Worm (Caenorhabditis elegans): Measurements from ENCODE around the gene F26G1.1.

The F26G1.1 gene

ce11 chrII:4769886-4770285 lies 21.5 kb upstream of the F26G1.1 start:
- TF ChIP-seq scrt-1 (GFP tag; IDR thresholded peaks at IDR 0.05): no peak
- no peak for TF ChIP-seq ama-1 (optimal IDR thresholded peaks at IDR 0.05)
- TF ChIP-seq flt-1 (GFP tag; IDR thresholded peaks at IDR 0.05): no peak
- no peak for TF ChIP-seq hnd-1 (tag; optimal IDR thresholded peaks at IDR 0.05)
- TF ChIP-seq tra-4 (tag; optimal IDR thresholded peaks at IDR 0.05): no peak
- no peak for TF ChIP-seq ceh-13 (GFP tag; optimal IDR thresholded peaks at IDR 0.05)
- TF ChIP-seq pes-1 (GFP tag; IDR thresholded peaks at IDR 0.05): no peak
- no peak for TF ChIP-seq ceh-36 (tag; optimal IDR thresholded peaks at IDR 0.05)
- no peak for TF ChIP-seq F13C5.2 (tag; optimal IDR thresholded peaks at IDR 0.05)
- no peak for TF ChIP-seq B0310.2 (tag; optimal IDR thresholded peaks at IDR 0.05)
- TF ChIP-seq aly-1 (tag; optimal IDR thresholded peaks at IDR 0.05): no peak

ce11 chrII:4771282-4771681 lies 20.1 kb upstream of the F26G1.1 start, which contains the start of gene F26G1.5:
Gene F26G1.5 (minus strand): TSS chrII:4771382.
- no peak for TF ChIP-seq F13C5.2 (tag; optimal IDR thresholded peaks at IDR 0.05)
- TF ChIP-seq sea-1 (GFP tag; conservative IDR thresholded peaks at IDR 0.05): no peak
- TF ChIP-seq tbx-37 (GFP tag; conservative IDR thresholded peaks at IDR 0.05): no peak
- no peak for TF ChIP-seq ama-1 (optimal IDR thresholded peaks at IDR 0.05)
- no peak for TF ChIP-seq hmg-4 (GFP tag; optimal IDR thresholded peaks at IDR 0.05)
- no peak for TF ChIP-seq B0310.2 (tag; optimal IDR thresholded peaks at IDR 0.05)
- TF ChIP-seq ceh-13 (GFP tag; optimal IDR thresholded peaks at IDR 0.05): no peak
- TF ChIP-seq scrt-1 (GFP tag; IDR thresholded peaks at IDR 0.05): no peak
- no peak for TF ChIP-seq hmbx-1 (tag; optimal IDR thresholded peaks at IDR 0.05)
- no peak for TF ChIP-seq ets-7 (tag; optimal IDR thresholded peaks at IDR 0.05)
- no peak for TF ChIP-seq ceh-36 (tag; optimal IDR thresholded peaks at IDR 0.05)

- TF ChIP-seq tbx-11 (GFP tag; IDR thresholded peaks at IDR 0.05) (no peak), F13C5.2 (tag; optimal IDR thresholded peaks at IDR 0.05) (no peak), ama-1 (optimal IDR thresholded peaks at IDR 0.05) (no peak), tra-4 (tag; optimal IDR thresholded peaks at IDR 0.05) (no peak), flt-1 (GFP tag; IDR thresholded peaks at IDR 0.05) (no peak), ets-7 (tag; optimal IDR thresholded peaks at IDR 0.05) (no peak), sea-1 (GFP tag; conservative IDR thresholded peaks at IDR 0.05) (no peak), B0310.2 (tag; optimal IDR thresholded peaks at IDR 0.05) (no peak), ceh-13 (GFP tag; optimal IDR thresholded peaks at IDR 0.05) (no peak), scrt-1 (GFP tag; IDR thresholded peaks at IDR 0.05) (no peak), pes-1 (GFP tag; IDR thresholded peaks at IDR 0.05) (no peak), hnd-1 (tag; optimal IDR thresholded peaks at IDR 0.05) (no peak)
Measured at ce11 chrII:4772441-4772840, 19.0 kb upstream of the F26G1.1 start.

- TF ChIP-seq ceh-36 (tag; optimal IDR thresholded peaks at IDR 0.05) (no peak), tra-4 (tag; optimal IDR thresholded peaks at IDR 0.05) (no peak), hmbx-1 (tag; optimal IDR thresholded peaks at IDR 0.05) (no peak), hnd-1 (tag; optimal IDR thresholded peaks at IDR 0.05) (no peak), ama-1 (optimal IDR thresholded peaks at IDR 0.05) (no peak), F13C5.2 (tag; optimal IDR thresholded peaks at IDR 0.05) (no peak), tbx-37 (GFP tag; conservative IDR thresholded peaks at IDR 0.05) (no peak), hmg-4 (GFP tag; optimal IDR thresholded peaks at IDR 0.05) (no peak), ets-7 (tag; optimal IDR thresholded peaks at IDR 0.05) (no peak), sea-1 (GFP tag; conservative IDR thresholded peaks at IDR 0.05) (no peak), flt-1 (GFP tag; IDR thresholded peaks at IDR 0.05) (no peak), ceh-13 (GFP tag; optimal IDR thresholded peaks at IDR 0.05) (no peak), scrt-1 (GFP tag; IDR thresholded peaks at IDR 0.05) (no peak), B0310.2 (tag; optimal IDR thresholded peaks at IDR 0.05) (no peak), aly-1 (tag; optimal IDR thresholded peaks at IDR 0.05) (no peak), tbx-11 (GFP tag; IDR thresholded peaks at IDR 0.05) (no peak), pes-1 (GFP tag; IDR thresholded peaks at IDR 0.05) (no peak)
Measured at ce11 chrII:4773891-4774432, 17.5 kb upstream of the F26G1.1 start, which contains the start of the genes F26G1.9 and F26G1.10. Gene F26G1.9 (minus strand): TSS chrII:4773991. Gene F26G1.10 (plus strand): TSS chrII:4774382.

DNA sequence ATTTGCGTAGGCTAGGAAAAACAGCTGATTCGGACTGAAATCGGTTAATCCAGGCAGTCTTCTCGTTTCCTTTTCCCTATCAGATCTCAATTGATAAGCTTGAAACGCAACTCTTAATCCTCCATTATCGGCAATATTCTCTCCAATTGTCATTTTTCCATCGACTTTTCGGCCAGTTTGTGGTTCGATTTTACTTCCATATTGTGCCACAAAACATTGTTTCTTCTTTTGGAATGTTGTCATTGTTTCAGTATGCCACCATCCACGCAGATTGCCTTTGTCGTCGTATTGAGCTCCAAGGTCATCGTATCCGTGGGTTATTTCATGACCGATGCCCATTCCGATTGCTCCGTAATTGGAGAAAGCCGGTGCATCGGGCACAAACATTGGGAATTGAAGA lies 15.6 kb upstream of the F26G1.1 start:
- TF ChIP-seq tbx-11 (GFP tag; IDR thresholded peaks at IDR 0.05): no peak
- TF ChIP-seq ceh-36 (tag; optimal IDR thresholded peaks at IDR 0.05): no peak
- TF ChIP-seq tra-4 (tag; optimal IDR thresholded peaks at IDR 0.05): no peak
- no peak for TF ChIP-seq flt-1 (GFP tag; IDR thresholded peaks at IDR 0.05)
- no peak for TF ChIP-seq pes-1 (GFP tag; IDR thresholded peaks at IDR 0.05)
- TF ChIP-seq sea-1 (GFP tag; conservative IDR thresholded peaks at IDR 0.05): no peak
- TF ChIP-seq tbx-37 (GFP tag; conservative IDR thresholded peaks at IDR 0.05): no peak
- TF ChIP-seq hmbx-1 (tag; optimal IDR thresholded peaks at IDR 0.05): no peak
- TF ChIP-seq scrt-1 (GFP tag; IDR thresholded peaks at IDR 0.05): no peak
- no peak for TF ChIP-seq aly-1 (tag; optimal IDR thresholded peaks at IDR 0.05)
- no peak for TF ChIP-seq hmg-4 (GFP tag; optimal IDR thresholded peaks at IDR 0.05)
- no peak for TF ChIP-seq ceh-13 (GFP tag; optimal IDR thresholded peaks at IDR 0.05)
- TF ChIP-seq F13C5.2 (tag; optimal IDR thresholded peaks at IDR 0.05): no peak
- TF ChIP-seq B0310.2 (tag; optimal IDR thresholded peaks at IDR 0.05): no peak
- no peak for TF ChIP-seq hnd-1 (tag; optimal IDR thresholded peaks at IDR 0.05)
- TF ChIP-seq ets-7 (tag; optimal IDR thresholded peaks at IDR 0.05): no peak

DNA sequence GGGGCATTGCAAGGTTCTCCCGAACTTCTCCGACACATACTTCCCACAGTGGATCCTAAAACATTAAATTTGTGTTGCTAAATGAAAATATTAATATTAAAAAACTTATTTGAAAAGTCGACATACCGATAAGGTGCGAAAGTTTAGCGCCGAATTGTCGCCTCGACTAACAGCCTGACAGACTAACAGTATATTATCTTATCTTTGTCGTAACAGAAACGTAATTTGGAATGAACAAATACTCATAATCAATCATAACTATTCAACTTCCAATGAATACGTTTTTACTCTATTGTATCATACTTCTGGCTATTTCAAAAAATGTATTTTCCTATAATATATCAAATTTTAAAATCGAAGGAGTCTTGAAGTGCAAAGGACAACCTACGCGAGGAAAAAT lies 14.5 kb upstream of the F26G1.1 start, which contains the start of gene F26G1.11:
TSS of gene F26G1.11 (plus strand) at position 205 of the 400 bp plus-strand sequence.
- no peak for TF ChIP-seq F13C5.2 (tag; optimal IDR thresholded peaks at IDR 0.05)
- no peak for TF ChIP-seq hmg-4 (GFP tag; optimal IDR thresholded peaks at IDR 0.05)
- TF ChIP-seq hnd-1 (tag; optimal IDR thresholded peaks at IDR 0.05): no peak
- TF ChIP-seq flt-1 (GFP tag; IDR thresholded peaks at IDR 0.05): no peak
- no peak for TF ChIP-seq B0310.2 (tag; optimal IDR thresholded peaks at IDR 0.05)

- no peak for TF ChIP-seq scrt-1 (GFP tag; IDR thresholded peaks at IDR 0.05)
- no peak for TF ChIP-seq flt-1 (GFP tag; IDR thresholded peaks at IDR 0.05)
- TF ChIP-seq F13C5.2 (tag; optimal IDR thresholded peaks at IDR 0.05): no peak
- no peak for TF ChIP-seq hmg-4 (GFP tag; optimal IDR thresholded peaks at IDR 0.05)
- TF ChIP-seq tra-4 (tag; optimal IDR thresholded peaks at IDR 0.05): no peak
- TF ChIP-seq ceh-36 (tag; optimal IDR thresholded peaks at IDR 0.05): no peak
- no peak for TF ChIP-seq tbx-37 (GFP tag; conservative IDR thresholded peaks at IDR 0.05)
- no peak for TF ChIP-seq ama-1 (optimal IDR thresholded peaks at IDR 0.05)
- no peak for TF ChIP-seq ets-7 (tag; optimal IDR thresholded peaks at IDR 0.05)
- no peak for TF ChIP-seq B0310.2 (tag; optimal IDR thresholded peaks at IDR 0.05)
- no peak for TF ChIP-seq tbx-11 (GFP tag; IDR thresholded peaks at IDR 0.05)
- no peak for TF ChIP-seq sea-1 (GFP tag; conservative IDR thresholded peaks at IDR 0.05)
- no peak for TF ChIP-seq aly-1 (tag; optimal IDR thresholded peaks at IDR 0.05)
- no peak for TF ChIP-seq hmbx-1 (tag; optimal IDR thresholded peaks at IDR 0.05)
- TF ChIP-seq ceh-13 (GFP tag; optimal IDR thresholded peaks at IDR 0.05): no peak
- no peak for TF ChIP-seq pes-1 (GFP tag; IDR thresholded peaks at IDR 0.05)
- TF ChIP-seq hnd-1 (tag; optimal IDR thresholded peaks at IDR 0.05): no peak
Measured at ce11 chrII:4779753-4780152, 11.7 kb upstream of the F26G1.1 start.
